Worm (Caenorhabditis elegans) whole organism, L4 larva: Measurements from ENCODE around the gene ham-2.
A peak's percentile ranks its signal among the peaks of the same experiment; 100 is the strongest.

ENCODE experiments used
- F26F4.8 ChIP-seq: fragments of 200-800 bp; sonication (Bioruptor generic); conservative IDR thresholded peaks from 2 replicates; pipeline ENCODE4 v1.3.6; 2022; ENCODE audit warnings: missing genetic modification characterization, missing compliant biosample characterization
- F37D6.2 ChIP-seq: sonication (generic microtip); optimal IDR thresholded peaks from 2 replicates; lab custom pipeline; 2016; ENCODE audit warnings: mild to moderate bottlenecking, missing genetic modification characterization, missing compliant biosample characterization
- T20F7.1 ChIP-seq: fragments of 200-800 bp; sonication (Bioruptor generic); optimal IDR thresholded peaks from 2 replicates; lab custom pipeline; 2018; ENCODE audit warnings: mild to moderate bottlenecking, missing genetic modification characterization, missing compliant biosample characterization
- Y5F2A.4 ChIP-seq: fragments of 200-800 bp; sonication (Bioruptor generic); optimal IDR thresholded peaks from 2 replicates; lab custom pipeline; 2018; ENCODE audit warnings: mild to moderate bottlenecking, missing genetic modification characterization, missing compliant biosample characterization
- Y75B8A.6 ChIP-seq: fragments of 200-800 bp; sonication (Bioruptor generic); IDR thresholded peaks from 2 replicates; pipeline ENCODE4 v1.3.6; 2022; ENCODE audit warnings: missing genetic modification reagents, missing genetic modification characterization, missing compliant biosample characterization
- aha-1 ChIP-seq: fragments of 150-350 bp; peaks from one replicate; lab custom pipeline; 2014; ENCODE audit warnings: missing biosample characterization, missing genetic modification characterization
- arid-1 ChIP-seq: fragments of 200-800 bp; sonication (Bioruptor generic); conservative IDR thresholded peaks from 2 replicates; pipeline ENCODE4 v1.3.6; 2022; ENCODE audit warnings: missing genetic modification reagents, missing genetic modification characterization, missing compliant biosample characterization
- ceh-20 ChIP-seq: fragments of 200-800 bp; sonication (Bioruptor generic); IDR thresholded peaks from 2 replicates; pipeline ENCODE4 v1.3.6; 2022; ENCODE audit warnings: missing genetic modification reagents, missing genetic modification characterization, missing compliant biosample characterization
- ceh-32 ChIP-seq: sonication (generic microtip); optimal IDR thresholded peaks from 2 replicates; lab custom pipeline; 2016; ENCODE audit warnings: mild to moderate bottlenecking, missing genetic modification characterization, missing compliant biosample characterization; ENCODE audit not compliant: poor library complexity
- ceh-44 ChIP-seq: fragments of 200-800 bp; sonication (Bioruptor generic); IDR thresholded peaks from 2 replicates; pipeline ENCODE4 v1.3.6; 2022; ENCODE audit warnings: missing genetic modification reagents, missing genetic modification characterization, missing compliant biosample characterization
- ctbp-1 ChIP-seq: fragments of 200-800 bp; sonication (Bioruptor generic); IDR thresholded peaks from 2 replicates; pipeline ENCODE4 v1.3.6; 2022; ENCODE audit warnings: missing genetic modification reagents, missing genetic modification characterization, missing compliant biosample characterization
- daf-16 ChIP-seq, 3 experiments: sonication (generic microtip); optimal IDR thresholded peaks; 2 replicates each; lab custom pipeline; 2016 to 2017; ENCODE audit warnings: missing genetic modification characterization in 3 of 3, missing genetic modification reagents in 3 of 3, mild to moderate bottlenecking in 2 of 3, missing compliant biosample characterization in 2 of 3, missing biosample characterization in 1 of 3, moderate library complexity in 1 of 3
- daf-19 ChIP-seq: fragments of 200-800 bp; sonication (Bioruptor generic); conservative IDR thresholded peaks from 2 replicates; pipeline ENCODE4 v1.3.6; 2022; ENCODE audit warnings: missing genetic modification characterization, missing compliant biosample characterization
- daf-8 ChIP-seq: fragments of 200-800 bp; sonication (Bioruptor generic); IDR thresholded peaks from 2 replicates; pipeline ENCODE4 v1.3.6; 2022; ENCODE audit warnings: missing genetic modification characterization, missing compliant biosample characterization
- dmd-6 ChIP-seq: fragments of 200-800 bp; sonication (Bioruptor generic); IDR thresholded peaks from 2 replicates; pipeline ENCODE4 v1.3.6; 2022; ENCODE audit warnings: missing genetic modification reagents, missing genetic modification characterization, missing compliant biosample characterization
- dmd-9 ChIP-seq: fragments of 200-800 bp; sonication (Bioruptor generic); IDR thresholded peaks from 2 replicates; pipeline ENCODE4 v1.3.6; 2022; ENCODE audit warnings: missing genetic modification reagents, missing genetic modification characterization, missing compliant biosample characterization
- dpl-1 ChIP-seq: fragments of 150-350 bp; optimal IDR thresholded peaks from 2 replicates; lab custom pipeline; 2014; ENCODE audit warnings: missing biosample characterization, missing genetic modification reagents, missing genetic modification characterization
- dve-1 ChIP-seq: sonication (generic microtip); optimal IDR thresholded peaks from 2 replicates; lab custom pipeline; 2017; ENCODE audit warnings: antibody characterized with exemption, mild to moderate bottlenecking, missing genetic modification characterization, missing compliant biosample characterization; ENCODE audit not compliant: insufficient read depth
- hlh-11 ChIP-seq: fragments of 200-800 bp; sonication (Bioruptor generic); optimal IDR thresholded peaks from 2 replicates; lab custom pipeline; 2018; ENCODE audit warnings: mild to moderate bottlenecking, missing genetic modification characterization, missing compliant biosample characterization
- hlh-30 ChIP-seq: sonication (generic microtip); optimal IDR thresholded peaks from 2 replicates; lab custom pipeline; 2017; ENCODE audit warnings: antibody characterized with exemption, mild to moderate bottlenecking, missing genetic modification characterization, missing compliant biosample characterization; ENCODE audit not compliant: insufficient read depth
- jun-1 ChIP-seq: fragments of 150-350 bp; optimal IDR thresholded peaks from 2 replicates; lab custom pipeline; 2014; ENCODE audit warnings: missing biosample characterization, missing genetic modification reagents, missing genetic modification characterization
- lin-13 ChIP-seq: fragments of 150-350 bp; optimal IDR thresholded peaks from 2 replicates; lab custom pipeline; 2014; ENCODE audit warnings: missing biosample characterization, missing genetic modification reagents, missing genetic modification characterization
- lin-38 ChIP-seq: fragments of 200-800 bp; sonication (Bioruptor generic); IDR thresholded peaks from 2 replicates; pipeline ENCODE4 v1.3.6; 2022; ENCODE audit warnings: missing genetic modification reagents, missing genetic modification characterization, missing compliant biosample characterization
- lsy-2 ChIP-seq, 2 experiments: fragments of 150-350 bp in 1 of 2; sonication (generic microtip) in 1 of 2; optimal IDR thresholded peaks; 2 replicates each; lab custom pipeline; 2014 to 2017; ENCODE audit warnings: missing biosample characterization in 2 of 2, missing genetic modification characterization in 2 of 2
- mep-1 ChIP-seq: fragments of 150-350 bp; sonication (generic microtip); optimal IDR thresholded peaks from 3 replicates; lab custom pipeline; 2014; ENCODE audit warnings: missing biosample characterization, missing genetic modification characterization
- mxl-3 ChIP-seq: fragments of 200-800 bp; sonication (Bioruptor generic); optimal IDR thresholded peaks from 2 replicates; lab custom pipeline; 2018; ENCODE audit warnings: mild to moderate bottlenecking, missing genetic modification characterization, missing compliant biosample characterization
- nhr-111 ChIP-seq: fragments of 200-800 bp; sonication (Bioruptor generic); optimal IDR thresholded peaks from 2 replicates; lab custom pipeline; 2018; ENCODE audit warnings: mild to moderate bottlenecking, missing genetic modification characterization, missing compliant biosample characterization
- nhr-28 ChIP-seq: fragments of 150-350 bp; optimal IDR thresholded peaks from 2 replicates; lab custom pipeline; 2014; ENCODE audit warnings: missing biosample characterization, missing genetic modification characterization
- nhr-42 ChIP-seq: fragments of 200-800 bp; sonication (Bioruptor generic); IDR thresholded peaks from 2 replicates; pipeline ENCODE4 v1.3.6; 2022; ENCODE audit warnings: missing genetic modification characterization, missing compliant biosample characterization
- nhr-77 ChIP-seq: fragments of 150-350 bp; optimal IDR thresholded peaks from 2 replicates; lab custom pipeline; 2014; ENCODE audit warnings: missing biosample characterization, missing genetic modification characterization
- pha-4 ChIP-seq, 2 experiments: fragments of 150-350 bp in 1 of 2; fragments of 200-800 bp in 1 of 2; sonication (Bioruptor generic) in 1 of 2; IDR thresholded peaks in 1 of 2; optimal IDR thresholded peaks in 1 of 2; 2 replicates each; pipeline versions ENCODE4 v1.3.6 to Lab custom; 2014 to 2022; ENCODE audit warnings: missing genetic modification characterization in 2 of 2, missing genetic modification reagents in 2 of 2, missing biosample characterization in 1 of 2, missing compliant biosample characterization in 1 of 2
- rbr-2 ChIP-seq: sonication (generic microtip); optimal IDR thresholded peaks from 2 replicates; lab custom pipeline; 2016; ENCODE audit warnings: missing genotype, missing genetic modification characterization, missing compliant biosample characterization
- saeg-2 ChIP-seq: fragments of 200-800 bp; sonication (Bioruptor generic); IDR thresholded peaks from 2 replicates; pipeline ENCODE4 v1.3.6; 2022; ENCODE audit warnings: missing genetic modification reagents, missing genetic modification characterization, missing compliant biosample characterization
- set-16 ChIP-seq: fragments of 200-800 bp; sonication (Bioruptor generic); IDR thresholded peaks from 2 replicates; pipeline ENCODE4 v1.3.6; 2022; ENCODE audit warnings: missing genetic modification reagents, missing genetic modification characterization, missing compliant biosample characterization
- snpc-1.2 ChIP-seq: fragments of 200-800 bp; sonication (Bioruptor generic); IDR thresholded peaks from 2 replicates; pipeline ENCODE4 v1.3.6; 2022; ENCODE audit warnings: missing genetic modification reagents, missing genetic modification characterization, missing compliant biosample characterization
- spr-1 ChIP-seq: sonication (generic microtip); optimal IDR thresholded peaks from 2 replicates; lab custom pipeline; 2016; ENCODE audit warnings: mild to moderate bottlenecking, missing genetic modification characterization, missing compliant biosample characterization
- spr-3 ChIP-seq: fragments of 200-800 bp; sonication (Bioruptor generic); optimal IDR thresholded peaks from 2 replicates; lab custom pipeline; 2018; ENCODE audit warnings: mild to moderate bottlenecking, missing genetic modification characterization, missing compliant biosample characterization
- unc-39 ChIP-seq: sonication (generic microtip); optimal IDR thresholded peaks from 2 replicates; lab custom pipeline; 2017; ENCODE audit warnings: missing biosample characterization, missing genetic modification characterization
- unc-62 ChIP-seq, 3 experiments: fragments of 150-350 bp in 1 of 3; sonication (generic microtip); optimal IDR thresholded peaks in 2 of 3; peaks in 1 of 3; 1 replicate in 1 of 3; 2 replicates in 2 of 3; lab custom pipeline; 2014 to 2017; ENCODE audit warnings: missing biosample characterization in 3 of 3, missing genetic modification characterization in 3 of 3, missing genetic modification reagents in 3 of 3, missing genotype in 1 of 3
- vab-7 ChIP-seq: fragments of 200-800 bp; sonication (Bioruptor generic); IDR thresholded peaks from 2 replicates; pipeline ENCODE4 v1.3.6; 2022; ENCODE audit warnings: missing genetic modification reagents, missing genetic modification characterization, missing compliant biosample characterization
- zip-2 ChIP-seq: fragments of 150-350 bp; optimal IDR thresholded peaks from 2 replicates; lab custom pipeline; 2014; ENCODE audit warnings: missing biosample characterization, missing genetic modification characterization
- ztf-7 ChIP-seq: fragments of 150-350 bp; optimal IDR thresholded peaks from 2 replicates; lab custom pipeline; 2014; ENCODE audit warnings: missing biosample characterization, missing genetic modification characterization

Gene ham-2

DNA sequence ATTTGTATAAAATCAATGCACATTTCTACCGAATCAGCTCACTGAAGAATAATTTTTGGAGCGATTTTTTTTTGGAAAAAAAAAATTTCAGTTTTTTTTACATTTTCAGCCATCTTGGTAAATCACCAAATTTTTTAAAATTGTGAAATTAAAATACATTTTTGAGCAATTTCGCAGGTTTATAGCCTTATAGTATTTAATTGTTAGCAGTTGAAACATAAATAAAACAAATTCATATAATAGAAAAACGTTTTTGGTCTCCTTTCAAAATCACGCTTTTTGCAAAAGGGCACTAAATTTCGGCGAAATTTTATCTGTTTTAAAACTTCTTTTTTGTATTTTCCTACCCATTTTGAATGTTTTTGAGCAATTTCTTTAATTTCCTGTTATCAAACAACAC is 24.1 kb downstream of the ham-2 start:
- no peak for TF ChIP-seq nhr-77 (tag; lab: Kevin White, UChicago)
- no peak for TF ChIP-seq Y5F2A.4
- TF ChIP-seq vab-7 (GFP tag; lab: Robert Waterston, UW) = no peak
- peak in 1 of 2 experiments; percentile 94 for TF ChIP-seq unc-62 (GFP tag; optimal IDR thresholded peaks at IDR 0.05 in 1 of 2; lab: Kevin White, UChicago)
- no peak for TF ChIP-seq unc-62 (tag; optimal IDR thresholded peaks at IDR 0.05; lab: Kevin White, UChicago)
- TF ChIP-seq T20F7.1 (GFP tag; lab: Kevin White, UChicago) = no peak

- TF ChIP-seq aha-1 (peak; percentile 48), daf-16 (GFP tag; optimal IDR thresholded peaks at IDR 0.05; lab: Kevin White, UChicago) (no peak), daf-16 (tag; optimal IDR thresholded peaks at IDR 0.05; lab: Kevin White, UChicago) (no peak)
Measured at ce11 chrX:4585579-4585978, 31.1 kb downstream of the ham-2 start, which contains the start of gene C05E11.7. Gene C05E11.7, minus strand, starts transcription at chrX:4585679.

DNA sequence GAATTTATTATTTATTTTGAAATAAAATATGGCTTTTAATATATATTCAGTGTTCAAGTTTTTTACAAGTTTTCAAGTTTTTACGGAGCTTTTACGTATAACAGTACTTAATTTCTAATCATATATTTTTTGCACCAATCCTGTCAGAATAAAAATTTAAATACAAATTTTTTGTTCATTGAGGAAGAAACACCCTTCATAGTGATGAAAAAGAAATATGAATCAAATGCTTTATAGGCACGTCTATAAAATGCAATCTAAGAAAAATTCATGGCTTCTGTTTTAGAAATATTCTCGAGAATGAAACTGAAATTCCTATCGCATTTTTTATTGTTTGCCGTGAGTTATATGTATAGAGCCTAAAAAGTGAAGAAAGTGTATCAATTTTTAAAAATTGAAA is 32.1 kb downstream of the ham-2 start, which contains the start of gene C05E11.2:
Gene C05E11.2, plus strand, starts transcription at position 301 of the 400 bp plus-strand sequence.
- TF ChIP-seq vab-7 (GFP tag; lab: Robert Waterston, UW) = no peak
- TF ChIP-seq nhr-77 (tag; lab: Kevin White, UChicago) = no peak
- no peak for TF ChIP-seq aha-1
- no peak for TF ChIP-seq daf-19
- TF ChIP-seq unc-39 (tag; lab: Kevin White, UChicago) = no peak
- no peak for TF ChIP-seq Y5F2A.4
- TF ChIP-seq dmd-6 = no peak
- no peak for TF ChIP-seq nhr-42 (GFP tag; lab: Robert Waterston, UW)
- TF ChIP-seq daf-8 (GFP tag; lab: Robert Waterston, UW) = no peak
- no peak for TF ChIP-seq nhr-111 (GFP tag; lab: Kevin White, UChicago)
- no peak for TF ChIP-seq saeg-2 (GFP tag; lab: Robert Waterston, UW)
- TF ChIP-seq F26F4.8 = no peak
- TF ChIP-seq ceh-44 (GFP tag; lab: Robert Waterston, UW) = no peak
- no peak for TF ChIP-seq set-16 (GFP tag; lab: Robert Waterston, UW)
- TF ChIP-seq dve-1 (tag; lab: Kevin White, UChicago) = no peak

DNA sequence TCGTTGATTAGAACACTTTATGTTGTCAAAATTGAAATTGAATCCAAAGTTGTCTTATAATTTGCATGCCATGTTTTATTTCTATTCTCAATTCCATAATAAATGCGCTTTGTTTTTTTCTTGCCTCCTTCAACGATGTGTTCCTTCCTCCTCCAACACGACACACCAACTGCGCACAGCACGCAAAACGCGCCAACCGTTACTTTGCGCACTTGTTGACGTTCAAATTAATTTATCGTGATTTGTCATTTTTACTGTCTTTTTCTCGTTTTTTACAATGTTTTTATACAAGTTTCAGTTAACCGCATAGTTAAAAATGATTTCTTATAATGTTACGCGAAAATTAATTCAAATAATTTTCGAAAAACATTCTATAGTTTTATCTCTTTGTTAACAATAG is 33.4 kb downstream of the ham-2 start:
- TF ChIP-seq spr-1 (tag; lab: Kevin White, UChicago) = no peak
- TF ChIP-seq spr-3 (GFP tag; lab: Kevin White, UChicago) = no peak
- TF ChIP-seq dve-1 (tag; lab: Kevin White, UChicago) = peak; percentile 43
- TF ChIP-seq daf-16 (GFP tag; optimal IDR thresholded peaks at IDR 0.05; lab: Kevin White, UChicago) = no peak
- TF ChIP-seq daf-16 (tag; optimal IDR thresholded peaks at IDR 0.05; lab: Kevin White, UChicago) = peak; percentile 18
- TF ChIP-seq vab-7 (GFP tag; lab: Robert Waterston, UW) = no peak
- peak; percentile 4 for TF ChIP-seq lin-13 (GFP tag; lab: Kevin White, UChicago)
- no peak for TF ChIP-seq pha-4 (GFP tag; IDR thresholded peaks at IDR 0.05; lab: Robert Waterston, UW)
- TF ChIP-seq pha-4 (tag; optimal IDR thresholded peaks at IDR 0.05; lab: Kevin White, UChicago) = no peak
- peak; percentile 65 for TF ChIP-seq rbr-2 (tag; lab: Kevin White, UChicago)
- peak; percentile 1 for TF ChIP-seq hlh-30 (tag; lab: Kevin White, UChicago)
- no peak for TF ChIP-seq ceh-20 (GFP tag; lab: Robert Waterston, UW)
- no peak for TF ChIP-seq saeg-2 (GFP tag; lab: Robert Waterston, UW)
- TF ChIP-seq dpl-1 (GFP tag; lab: Kevin White, UChicago) = peak; percentile 64
- no peak for TF ChIP-seq snpc-1.2 (GFP tag; lab: Robert Waterston, UW)
- peak; percentile 54 for TF ChIP-seq mxl-3 (GFP tag; lab: Kevin White, UChicago)
- no peak for TF ChIP-seq arid-1 (GFP tag; lab: Robert Waterston, UW)
- peak; percentile 17 for TF ChIP-seq aha-1
- TF ChIP-seq dmd-6 = peak; percentile 31; the same call in 1 of the 2 replicates
- TF ChIP-seq dmd-9 (GFP tag; lab: Robert Waterston, UW) = no peak
- peak; percentile 43 for TF ChIP-seq hlh-11 (tag; lab: Kevin White, UChicago)
- peak; percentile 77 for TF ChIP-seq mep-1 (tag; lab: Kevin White, UChicago)
- no peak for TF ChIP-seq F37D6.2
- TF ChIP-seq zip-2 (tag; lab: Kevin White, UChicago) = no peak
- TF ChIP-seq Y75B8A.6 = no peak
- no peak for TF ChIP-seq ceh-32 (tag; lab: Kevin White, UChicago)
- no peak for TF ChIP-seq jun-1 (tag; lab: Kevin White, UChicago)
- no peak for TF ChIP-seq ctbp-1 (GFP tag; lab: Robert Waterston, UW)
- peak; percentile 35 for TF ChIP-seq nhr-28 (tag; lab: Kevin White, UChicago)
- TF ChIP-seq ztf-7 (tag; lab: Kevin White, UChicago) = no peak
- TF ChIP-seq lin-38 = no peak
- no peak for TF ChIP-seq lsy-2 (tag; optimal IDR thresholded peaks at IDR 0.05; lab: Kevin White, UChicago)
